Fruit fly (Drosophila melanogaster): ENCODE results near the gene Atx-1.

- TF ChIP-seq kay (GFP tag; ENCODE audit: borderline replicate concordance) (no peak), bab1 (GFP tag; optimal IDR thresholded peaks at IDR 0.05) (no peak), cnc (optimal IDR thresholded peaks at IDR 0.05) (no peak), pad (GFP tag; optimal IDR thresholded peaks at IDR 0.05) (no peak)
Measured at dm6 chrX:6866764-6867163, 43.8 kb downstream of the Atx-1 start.

Data from whole organism, adult.